Worm (Caenorhabditis elegans): ENCODE results near the gene suca-1.

The suca-1 gene

DNA sequence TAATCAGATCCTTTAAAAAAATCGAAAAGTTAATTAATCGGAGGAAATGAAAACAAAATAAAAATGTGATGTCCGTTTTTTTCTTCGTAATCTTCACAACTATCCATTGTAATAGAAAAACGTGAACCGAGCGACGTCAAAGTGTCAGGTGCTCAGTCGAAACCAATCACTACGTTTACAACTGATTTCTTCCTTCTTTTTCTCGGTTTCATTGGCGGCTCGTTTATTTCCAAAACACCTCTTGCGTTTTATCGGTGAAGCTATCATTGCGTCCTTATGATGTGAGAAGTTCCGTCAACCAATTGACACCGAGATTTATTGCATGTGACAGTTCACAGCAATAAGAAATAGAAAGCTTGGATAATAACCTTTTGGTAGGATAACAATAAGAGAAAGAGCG, 46.6 kb downstream of the suca-1 start:
- no peak for TF ChIP-seq ztf-3 (GFP tag; optimal IDR thresholded peaks at IDR 0.05)
- TF ChIP-seq madf-10 (tag; optimal IDR thresholded peaks at IDR 0.05): no peak
- TF ChIP-seq F33H1.4 (GFP tag; IDR thresholded peaks at IDR 0.05): no peak
- no peak for TF ChIP-seq lin-54 (GFP tag; optimal IDR thresholded peaks at IDR 0.05)
- TF ChIP-seq nhr-90 (tag; optimal IDR thresholded peaks at IDR 0.05): no peak
- TF ChIP-seq ztf-25 (GFP tag; IDR thresholded peaks at IDR 0.05): no peak
- TF ChIP-seq tbp1 (GFP tag; optimal IDR thresholded peaks at IDR 0.05): no peak
- TF ChIP-seq B0019.2 (GFP tag; conservative IDR thresholded peaks at IDR 0.05): no peak
- TF ChIP-seq attf-6 (GFP tag; IDR thresholded peaks at IDR 0.05): no peak
- no peak for TF ChIP-seq K12H6.12 (tag; optimal IDR thresholded peaks at IDR 0.05)
- TF ChIP-seq repo-1 (tag; optimal IDR thresholded peaks at IDR 0.05): no peak

DNA sequence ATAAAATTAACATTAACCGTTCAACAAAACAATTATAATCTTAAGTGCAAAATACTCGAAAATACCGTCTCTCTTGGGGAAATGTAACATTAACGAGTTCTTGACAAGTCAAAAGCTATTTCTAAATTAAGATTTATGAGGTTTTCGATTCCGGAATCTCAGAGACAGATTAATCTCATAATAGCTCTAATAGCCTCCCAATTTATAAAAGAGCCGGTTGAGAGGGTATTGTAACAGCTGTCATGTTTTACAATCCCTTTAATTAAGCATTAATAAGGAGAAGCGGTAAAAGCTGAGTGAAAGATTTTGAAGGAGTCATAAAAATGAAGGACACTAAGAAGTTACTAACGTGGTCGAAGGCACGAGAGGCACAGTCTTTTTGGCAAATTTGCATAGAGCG, 48.2 kb downstream of the suca-1 start:
- TF ChIP-seq zfh-2 (GFP tag; conservative IDR thresholded peaks at IDR 0.05) (no peak), atf-7 (tag; optimal IDR thresholded peaks at IDR 0.05) (no peak), lsy-27 (tag; optimal IDR thresholded peaks at IDR 0.05; ENCODE audit: borderline replicate concordance, insufficient read depth) (no peak), mxl-1 (tag; optimal IDR thresholded peaks at IDR 0.05) (no peak), chd-7 (tag; optimal IDR thresholded peaks at IDR 0.05) (no peak), Y95B8A.8 (GFP tag; IDR thresholded peaks at IDR 0.05) (no peak)

- TF ChIP-seq nfyb-1 (GFP tag; IDR thresholded peaks at IDR 0.05): no peak
- no peak for TF ChIP-seq rpc-1 (optimal IDR thresholded peaks at IDR 0.05)
- TF ChIP-seq rpc-1 (tag; optimal IDR thresholded peaks at IDR 0.05): no peak
- TF ChIP-seq ceh-91 (GFP tag; IDR thresholded peaks at IDR 0.05): no peak
- no peak for TF ChIP-seq F52B5.7 (tag; optimal IDR thresholded peaks at IDR 0.05)
- TF ChIP-seq efl-1 (GFP tag; optimal IDR thresholded peaks at IDR 0.05): no peak
- TF ChIP-seq nhr-120 (GFP tag; IDR thresholded peaks at IDR 0.05): no peak
- TF ChIP-seq Y53G8AR.9 (GFP tag; conservative IDR thresholded peaks at IDR 0.05): no peak
- TF ChIP-seq zim-3 (tag; optimal IDR thresholded peaks at IDR 0.05): no peak
- no peak for TF ChIP-seq aptf-2 (GFP tag; conservative IDR thresholded peaks at IDR 0.05)
- TF ChIP-seq madf-8 (GFP tag; conservative IDR thresholded peaks at IDR 0.05): no peak
- no peak for TF ChIP-seq K12H6.12 (tag; optimal IDR thresholded peaks at IDR 0.05)
- no peak for TF ChIP-seq rcor-1 (GFP tag; IDR thresholded peaks at IDR 0.05)
These were observed 48.7 kb downstream of the suca-1 start for ce11 chrX:10851202-10851601.

Data from whole organism, young adult.